Worm (Caenorhabditis elegans): Measurements from ENCODE around the gene Y53G8AL.1.

Y53G8AL.1 gene

ce11 chrIII:3198307-3198706 is 34.6 kb upstream of the Y53G8AL.1 start, which contains the start of gene R148.7:
TSS of gene R148.7 (minus strand) at chrIII:3198407.
- no peak for TF ChIP-seq ceh-9 (tag; optimal IDR thresholded peaks at IDR 0.05)
- no peak for TF ChIP-seq C38D4.7 (GFP tag; optimal IDR thresholded peaks at IDR 0.05)
- no peak for TF ChIP-seq ceh-30 (tag; optimal IDR thresholded peaks at IDR 0.05)
- no peak for TF ChIP-seq ahr-1 (tag; optimal IDR thresholded peaks at IDR 0.05)
- TF ChIP-seq Y22D7AL.16 (tag; optimal IDR thresholded peaks at IDR 0.05): no peak
- no peak for TF ChIP-seq ceh-14 (tag; optimal IDR thresholded peaks at IDR 0.05)
- no peak for TF ChIP-seq K09A11.1 (tag; optimal IDR thresholded peaks at IDR 0.05; ENCODE audit: insufficient read depth)
- no peak for TF ChIP-seq ref-2 (tag; optimal IDR thresholded peaks at IDR 0.05)
- TF ChIP-seq ceh-18 (tag; optimal IDR thresholded peaks at IDR 0.05): no peak
- no peak for TF ChIP-seq ceh-6 (GFP tag; optimal IDR thresholded peaks at IDR 0.05)
- no peak for TF ChIP-seq fkh-6 (tag; optimal IDR thresholded peaks at IDR 0.05)
- no peak for TF ChIP-seq hlh-6 (tag; optimal IDR thresholded peaks at IDR 0.05)
- no peak for TF ChIP-seq zip-5 (tag; optimal IDR thresholded peaks at IDR 0.05)
- TF ChIP-seq pqm-1 (tag; optimal IDR thresholded peaks at IDR 0.05): no peak
- no peak for TF ChIP-seq elt-2 (tag; optimal IDR thresholded peaks at IDR 0.05)
- no peak for TF ChIP-seq rnt-1 (tag; optimal IDR thresholded peaks at IDR 0.05)
- no peak for TF ChIP-seq ceh-2 (tag; optimal IDR thresholded peaks at IDR 0.05)

- TF ChIP-seq pqm-1 (tag; optimal IDR thresholded peaks at IDR 0.05) (no peak), odd-2 (tag; optimal IDR thresholded peaks at IDR 0.05) (no peak), ceh-34 (tag; optimal IDR thresholded peaks at IDR 0.05) (no peak), pax-1 (tag; optimal IDR thresholded peaks at IDR 0.05) (no peak), ceh-30 (tag; optimal IDR thresholded peaks at IDR 0.05) (no peak), gmeb-2 (tag; optimal IDR thresholded peaks at IDR 0.05) (no peak), elt-2 (tag; optimal IDR thresholded peaks at IDR 0.05) (no peak), K02D7.2 (tag; optimal IDR thresholded peaks at IDR 0.05) (no peak), T23F11.4 (GFP tag; optimal IDR thresholded peaks at IDR 0.05) (no peak), ceh-45 (GFP tag; IDR thresholded peaks at IDR 0.05) (no peak)
These were observed 33.5 kb upstream of the Y53G8AL.1 start, which contains the start of gene heh-1 for ce11 chrIII:3199416-3199815. TSS of gene heh-1 (minus strand) at chrIII:3199516.

- TF ChIP-seq ceh-48 (tag; optimal IDR thresholded peaks at IDR 0.05) (peak; percentile 4), unc-55 (GFP tag; optimal IDR thresholded peaks at IDR 0.05) (peak; percentile 75), ceh-31 (tag; optimal IDR thresholded peaks at IDR 0.05) (no peak), rnt-1 (tag; optimal IDR thresholded peaks at IDR 0.05) (peak; percentile 78)
These were observed 32.3 kb upstream of the Y53G8AL.1 start for ce11 chrIII:3200563-3200962.

ce11 chrIII:3203589-3203988 is 29.3 kb upstream of the Y53G8AL.1 start:
- no peak for TF ChIP-seq ceh-2 (tag; optimal IDR thresholded peaks at IDR 0.05)
- TF ChIP-seq tbx-2 (tag; optimal IDR thresholded peaks at IDR 0.05): no peak
- no peak for TF ChIP-seq ceh-14 (tag; optimal IDR thresholded peaks at IDR 0.05)
- no peak for TF ChIP-seq unc-55 (GFP tag; optimal IDR thresholded peaks at IDR 0.05)
- no peak for TF ChIP-seq sox-2 (GFP tag; IDR thresholded peaks at IDR 0.05)
- TF ChIP-seq madf-2 (tag; optimal IDR thresholded peaks at IDR 0.05): no peak
- TF ChIP-seq nfya-1 (tag; optimal IDR thresholded peaks at IDR 0.05): no peak
- TF ChIP-seq ceh-24 (tag; optimal IDR thresholded peaks at IDR 0.05): no peak
- no peak for TF ChIP-seq syd-9 (tag; optimal IDR thresholded peaks at IDR 0.05)
- no peak for TF ChIP-seq T23F11.4 (GFP tag; optimal IDR thresholded peaks at IDR 0.05)
- TF ChIP-seq hlh-6 (tag; optimal IDR thresholded peaks at IDR 0.05): no peak
- no peak for TF ChIP-seq hlh-30 (tag; optimal IDR thresholded peaks at IDR 0.05; ENCODE audit: insufficient read depth)
- no peak for TF ChIP-seq ztf-16 (tag; optimal IDR thresholded peaks at IDR 0.05)
- TF ChIP-seq dve-1 (tag; optimal IDR thresholded peaks at IDR 0.05): no peak
- no peak for TF ChIP-seq K02D7.2 (tag; optimal IDR thresholded peaks at IDR 0.05)
- no peak for TF ChIP-seq fkh-6 (tag; optimal IDR thresholded peaks at IDR 0.05)
- TF ChIP-seq odd-2 (tag; optimal IDR thresholded peaks at IDR 0.05): no peak
- TF ChIP-seq K09A11.1 (tag; optimal IDR thresholded peaks at IDR 0.05; ENCODE audit: insufficient read depth): no peak

Data from whole organism, late embryonic.